Worm (Caenorhabditis elegans) whole organism, early embryonic: Measurements from ENCODE around the gene sas-1.

Source experiments
- B0310.2 ChIP-seq: sonication (generic microtip); optimal IDR thresholded peaks from 2 replicates; lab custom pipeline; 2016; ENCODE audit warnings: mild to moderate bottlenecking, missing genetic modification characterization, missing compliant biosample characterization
- aly-1 ChIP-seq: sonication (generic microtip); optimal IDR thresholded peaks from 2 replicates; lab custom pipeline; 2016; ENCODE audit warnings: missing genetic modification characterization, missing compliant biosample characterization
- ama-1 ChIP-seq: fragments of 150-350 bp; optimal IDR thresholded peaks from 2 replicates; lab custom pipeline; 2014
- ceh-13 ChIP-seq: fragments of 200-800 bp; sonication (Bioruptor generic); optimal IDR thresholded peaks from 2 replicates; lab custom pipeline; 2018; ENCODE audit warnings: mild to moderate bottlenecking, missing genetic modification characterization, missing compliant biosample characterization
- ceh-36 ChIP-seq: sonication (generic microtip); optimal IDR thresholded peaks from 2 replicates; lab custom pipeline; 2016; ENCODE audit warnings: missing genetic modification characterization, inconsistent platforms, missing compliant biosample characterization
- ets-7 ChIP-seq: sonication (generic microtip); optimal IDR thresholded peaks from 2 replicates; lab custom pipeline; 2016; ENCODE audit warnings: missing genotype, missing genetic modification characterization, missing compliant biosample characterization
- flt-1 ChIP-seq: fragments of 200-800 bp; sonication (Bioruptor generic); IDR thresholded peaks from 2 replicates; pipeline ENCODE4 v1.3.6; 2022; ENCODE audit warnings: missing genetic modification characterization, missing compliant biosample characterization
- hmbx-1 ChIP-seq: sonication (generic microtip); optimal IDR thresholded peaks from 2 replicates; lab custom pipeline; 2016; ENCODE audit warnings: mild to moderate bottlenecking, missing genetic modification characterization, missing compliant biosample characterization
- hmg-4 ChIP-seq: fragments of 200-800 bp; sonication (Bioruptor generic); optimal IDR thresholded peaks from 2 replicates; lab custom pipeline; 2018; ENCODE audit warnings: mild to moderate bottlenecking, missing genetic modification characterization, missing compliant biosample characterization
- pes-1 ChIP-seq: fragments of 200-800 bp; sonication (Bioruptor generic); IDR thresholded peaks from 2 replicates; pipeline ENCODE4 v1.3.6; 2022; ENCODE audit warnings: missing genetic modification reagents, missing genetic modification characterization, missing compliant biosample characterization
- sea-1 ChIP-seq: fragments of 200-800 bp; sonication (Bioruptor generic); conservative IDR thresholded peaks from 2 replicates; pipeline ENCODE4 v1.3.6; 2022; ENCODE audit warnings: missing genetic modification characterization, missing compliant biosample characterization
- tbx-11 ChIP-seq: fragments of 200-800 bp; sonication (Bioruptor generic); IDR thresholded peaks from 2 replicates; pipeline ENCODE4 v1.3.6; 2022; ENCODE audit warnings: missing genetic modification characterization, missing compliant biosample characterization
- tbx-37 ChIP-seq: fragments of 200-800 bp; sonication (Bioruptor generic); conservative IDR thresholded peaks from 2 replicates; pipeline ENCODE4 v1.3.6; 2022; ENCODE audit warnings: missing genetic modification reagents, missing genetic modification characterization, missing compliant biosample characterization
- tra-4 ChIP-seq: sonication (generic microtip); optimal IDR thresholded peaks from 2 replicates; lab custom pipeline; 2017; ENCODE audit warnings: missing genetic modification characterization, missing compliant biosample characterization

ce11 chrIII:12697591-12697990, 1.7 kb upstream of the sas-1 start:
- TF ChIP-seq hmg-4 (GFP tag; lab: Kevin White, UChicago) (no peak), ceh-13 (GFP tag; lab: Kevin White, UChicago) (no peak), tbx-37 (GFP tag; lab: Robert Waterston, UW) (no peak), ama-1 (no peak), tbx-11 (GFP tag; lab: Robert Waterston, UW) (no peak), pes-1 (no peak), flt-1 (no peak), hmbx-1 (tag; lab: Kevin White, UChicago) (no peak), ceh-36 (no peak), sea-1 (no peak), ets-7 (no peak), tra-4 (tag; lab: Kevin White, UChicago) (no peak), aly-1 (tag; lab: Kevin White, UChicago) (no peak), B0310.2 (tag; lab: Kevin White, UChicago) (no peak)
